Worm (Caenorhabditis elegans) whole organism, L3 larva: ENCODE results near the gene swp-1.

Experiments used
- ceh-16 ChIP-seq: sonication (generic microtip); optimal IDR thresholded peaks from 2 replicates; lab custom pipeline; 2017; ENCODE audit warnings: missing biosample characterization, missing genetic modification characterization
- ceh-82 ChIP-seq: fragments of 150-350 bp; optimal IDR thresholded peaks from 2 replicates; lab custom pipeline; 2014; ENCODE audit warnings: missing biosample characterization, missing genetic modification characterization
- egl-5 ChIP-seq: fragments of 150-350 bp; optimal IDR thresholded peaks from 2 replicates; lab custom pipeline; 2017; ENCODE audit warnings: missing biosample characterization, missing genetic modification reagents, missing genetic modification characterization, inconsistent platforms
- fos-1 ChIP-seq: fragments of 150-350 bp; optimal IDR thresholded peaks from 2 replicates; lab custom pipeline; 2014; ENCODE audit warnings: missing biosample characterization, missing genetic modification characterization
- lin-39 ChIP-seq: fragments of 150-350 bp; optimal IDR thresholded peaks from 2 replicates; lab custom pipeline; 2018; ENCODE audit warnings: missing biosample characterization, missing genetic modification reagents, missing genetic modification characterization
- nhr-11 ChIP-seq: fragments of 150-350 bp; optimal IDR thresholded peaks from 2 replicates; lab custom pipeline; 2014; ENCODE audit warnings: missing biosample characterization, missing genetic modification characterization
- nhr-237 ChIP-seq: fragments of 150-350 bp; optimal IDR thresholded peaks from 2 replicates; lab custom pipeline; 2014; ENCODE audit warnings: missing biosample characterization, missing genetic modification characterization
- pha-4 ChIP-seq: fragments of 150-350 bp; optimal IDR thresholded peaks from 2 replicates; lab custom pipeline; 2014; ENCODE audit warnings: missing biosample characterization, missing genetic modification reagents, missing genetic modification characterization
- tbx-2 ChIP-seq: sonication (generic microtip); optimal IDR thresholded peaks from 2 replicates; lab custom pipeline; 2016; ENCODE audit warnings: mild to moderate bottlenecking, missing genetic modification characterization, missing compliant biosample characterization
- zag-1 ChIP-seq: fragments of 150-350 bp; optimal IDR thresholded peaks from 2 replicates; lab custom pipeline; 2014; ENCODE audit warnings: missing biosample characterization, missing genetic modification characterization

DNA sequence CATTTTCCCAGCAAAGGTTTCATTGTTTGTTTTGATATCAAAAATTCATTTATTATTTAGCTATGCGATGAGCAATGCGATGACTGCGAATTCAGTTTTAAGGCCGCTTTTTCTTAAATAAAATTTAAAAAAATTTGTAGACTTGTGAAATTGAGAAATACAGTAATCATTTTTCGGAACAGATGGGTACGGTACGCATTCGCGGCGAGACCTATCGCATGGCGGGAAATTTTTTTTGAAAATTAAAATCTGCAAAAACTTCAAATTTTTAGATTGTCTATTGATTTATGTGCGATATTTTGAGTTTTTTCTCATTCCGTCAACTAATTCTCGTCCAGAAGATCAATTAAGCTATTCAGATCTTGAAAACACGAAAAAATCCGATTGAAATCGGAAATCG is 41.8 kb downstream of the swp-1 start:
- TF ChIP-seq lin-39 (tag; lab: Kevin White, UChicago) (no peak), nhr-11 (no peak), fos-1 (tag; lab: Kevin White, UChicago) (no peak), ceh-16 (no peak), pha-4 (tag; lab: Kevin White, UChicago) (no peak), zag-1 (tag; lab: Kevin White, UChicago) (no peak), nhr-237 (tag; lab: Kevin White, UChicago) (no peak), ceh-82 (no peak), egl-5 (tag; lab: Kevin White, UChicago) (no peak), tbx-2 (tag; lab: Kevin White, UChicago) (no peak)
